Worm (Caenorhabditis elegans) whole organism, young adult: ENCODE results near the gene eak-7.

Source experiments
- F22D6.2 ChIP-seq: sonication (generic microtip); optimal IDR thresholded peaks from 2 replicates; lab custom pipeline; 2016; ENCODE audit warnings: mild to moderate bottlenecking, missing genetic modification characterization, missing compliant biosample characterization
- F52B5.7 ChIP-seq: sonication (generic microtip); optimal IDR thresholded peaks from 2 replicates; lab custom pipeline; 2016; ENCODE audit warnings: mild to moderate bottlenecking, missing genetic modification characterization, missing compliant biosample characterization
- ZK185.1 ChIP-seq: sonication (generic microtip); optimal IDR thresholded peaks from 2 replicates; lab custom pipeline; 2016; ENCODE audit warnings: mild to moderate bottlenecking, missing genetic modification characterization, missing compliant biosample characterization; ENCODE audit not compliant: poor library complexity, severe bottlenecking
- akir-1 ChIP-seq: fragments of 200-800 bp; sonication (Bioruptor generic); optimal IDR thresholded peaks from 2 replicates; lab custom pipeline; 2018; ENCODE audit warnings: mild to moderate bottlenecking, missing genetic modification characterization, moderate library complexity, missing compliant biosample characterization
- ceh-100 ChIP-seq: fragments of 200-800 bp; sonication (Bioruptor generic); IDR thresholded peaks from 2 replicates; pipeline ENCODE4 v1.3.6; 2022; ENCODE audit warnings: missing genetic modification reagents, missing genetic modification characterization, missing compliant biosample characterization
- chd-7 ChIP-seq: sonication (generic microtip); optimal IDR thresholded peaks from 2 replicates; lab custom pipeline; 2016; ENCODE audit warnings: mild to moderate bottlenecking, missing genetic modification characterization, moderate library complexity, missing compliant biosample characterization
- mel-28 ChIP-seq: sonication (generic microtip); optimal IDR thresholded peaks from 2 replicates; lab custom pipeline; 2016; ENCODE audit warnings: borderline replicate concordance, mild to moderate bottlenecking, missing genetic modification characterization, missing compliant biosample characterization
- somi-1 ChIP-seq: fragments of 200-800 bp; sonication (Bioruptor generic); optimal IDR thresholded peaks from 2 replicates; lab custom pipeline; 2018; ENCODE audit warnings: mild to moderate bottlenecking, missing genetic modification characterization, missing compliant biosample characterization
- tbx-9 ChIP-seq: sonication (generic microtip); optimal IDR thresholded peaks from 2 replicates; lab custom pipeline; 2016; ENCODE audit warnings: borderline replicate concordance, missing genetic modification characterization, inconsistent platforms, missing compliant biosample characterization
- unc-62 ChIP-seq: fragments of 150-350 bp; optimal IDR thresholded peaks from 2 replicates; lab custom pipeline; 2014; ENCODE audit warnings: missing biosample characterization, missing genetic modification reagents, missing genetic modification characterization
- ztf-6 ChIP-seq: fragments of 200-800 bp; sonication (Bioruptor generic); IDR thresholded peaks from 2 replicates; pipeline ENCODE4 v1.3.6; 2022; ENCODE audit warnings: missing genetic modification reagents, missing genetic modification characterization, missing compliant biosample characterization

ce11 chrIV:12571047-12571446 lies 5.3 kb upstream of the eak-7 start, which contains the start of gene K08E7.4:
- TF ChIP-seq unc-62 (GFP tag; lab: Kevin White, UChicago) (no peak), F22D6.2 (tag; lab: Kevin White, UChicago) (no peak), mel-28 (tag; lab: Kevin White, UChicago) (no peak), ztf-6 (no peak), akir-1 (GFP tag; lab: Kevin White, UChicago) (no peak), tbx-9 (no peak), ZK185.1 (no peak), somi-1 (no peak), ceh-100 (GFP tag; lab: Robert Waterston, UW) (no peak), chd-7 (tag; lab: Kevin White, UChicago) (no peak), F52B5.7 (no peak)
